Fruit fly (Drosophila melanogaster): ENCODE measurements around the gene CG32829.

DNA sequence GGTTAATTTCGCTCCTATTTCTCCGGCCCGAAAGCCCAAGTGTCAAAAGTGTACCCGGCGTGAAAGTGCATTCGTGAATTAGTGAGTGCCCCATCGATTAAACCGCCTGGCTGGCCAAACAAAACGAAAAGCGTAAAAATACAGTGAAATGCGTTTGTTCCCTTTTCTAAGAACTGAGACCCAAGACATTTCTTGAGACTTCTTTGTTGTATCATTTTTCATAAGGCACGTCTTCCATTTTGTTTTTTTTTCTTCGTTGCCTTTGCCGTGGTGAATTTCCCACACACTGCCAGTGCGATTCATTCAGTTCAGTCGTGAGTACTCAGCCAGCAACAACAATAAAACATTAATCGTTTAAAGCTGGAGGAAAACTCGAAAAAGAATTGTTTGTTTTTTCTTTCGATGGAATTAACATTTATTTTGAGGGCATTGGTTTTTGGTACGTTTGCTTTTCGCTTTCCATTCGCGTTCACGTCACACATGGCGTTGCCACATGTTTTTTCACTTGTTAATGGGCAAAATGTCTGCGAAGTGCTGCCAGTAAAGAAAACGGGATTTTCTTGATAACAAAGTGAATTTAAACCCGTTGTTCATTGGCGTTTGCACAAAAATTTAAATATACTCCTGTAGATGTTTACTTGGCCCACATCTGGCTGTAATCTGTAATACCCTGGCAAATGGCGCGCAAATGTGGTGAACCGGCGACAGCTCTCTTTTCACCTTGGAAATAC lies 5.3 kb upstream of the CG32829 start:
- TF ChIP-seq Sin3A (optimal IDR thresholded peaks at IDR 0.05) = no peak
- TF ChIP-seq h (optimal IDR thresholded peaks at IDR 0.05) = no peak
- no peak for TF ChIP-seq psq (optimal IDR thresholded peaks at IDR 0.05)
- TF ChIP-seq insv (optimal IDR thresholded peaks at IDR 0.05) = no peak

All from Kc167 (cell line).